Fruit fly (Drosophila melanogaster) whole organism, wandering third instar larva: ENCODE results near the gene CG34452.
A peak's percentile ranks its signal among the peaks of the same experiment; 100 is the strongest.

Experiments used
- Abd-B ChIP-seq: fragments of >200 bp; optimal IDR thresholded peaks from 2 replicates; lab custom pipeline; 2017; ENCODE audit warnings: missing biosample characterization, missing genetic modification characterization
- CG32264 ChIP-seq: fragments of 200-800 bp; sonication (Bioruptor generic); optimal IDR thresholded peaks from 2 replicates; lab custom pipeline; 2016; ENCODE audit warnings: missing biosample characterization, missing genetic modification characterization
- CG9705 ChIP-seq: fragments of 200-800 bp; sonication (Bioruptor generic); optimal IDR thresholded peaks from 2 replicates; lab custom pipeline; 2018; ENCODE audit warnings: missing biosample characterization, mild to moderate bottlenecking, missing genetic modification characterization
- Dfd ChIP-seq: fragments of >200 bp; optimal IDR thresholded peaks from 2 replicates; lab custom pipeline; 2017; ENCODE audit warnings: missing biosample characterization, missing genetic modification characterization
- Dif ChIP-seq: fragments of 200-275, 200-300 bp; sonication (Bioruptor generic); optimal IDR thresholded peaks from 2 replicates; lab custom pipeline; 2018; ENCODE audit warnings: missing biosample characterization, missing genetic modification characterization; ENCODE audit not compliant: partially characterized antibody
- GATAd ChIP-seq: sonication (Bioruptor generic); optimal IDR thresholded peaks from 2 replicates; lab custom pipeline; 2016; ENCODE audit warnings: missing biosample characterization, missing genetic modification characterization
- HLH106 ChIP-seq: fragments of 200-800 bp; optimal IDR thresholded peaks from 3 replicates; lab custom pipeline; 2019; ENCODE audit warnings: missing biosample characterization, mild to moderate bottlenecking, missing genetic modification characterization, moderate library complexity
- Hnf4 ChIP-seq: fragments of 200-800 bp; sonication (Bioruptor generic); optimal IDR thresholded peaks from 2 replicates; lab custom pipeline; 2016; ENCODE audit warnings: missing biosample characterization, mild to moderate bottlenecking, missing genetic modification characterization
- Hr83 ChIP-seq: fragments of 200-300 bp; sonication (Bioruptor generic); optimal IDR thresholded peaks from 2 replicates; lab custom pipeline; 2016; ENCODE audit warnings: missing biosample characterization, mild to moderate bottlenecking, missing genetic modification characterization, moderate library complexity; ENCODE audit not compliant: poor library complexity, severe bottlenecking
- Jra ChIP-seq: sonication (Bioruptor generic); optimal IDR thresholded peaks from 2 replicates; lab custom pipeline; 2016; ENCODE audit warnings: missing biosample characterization, missing genetic modification characterization
- Mio ChIP-seq: sonication (Bioruptor generic); optimal IDR thresholded peaks from 2 replicates; lab custom pipeline; 2016; ENCODE audit warnings: missing biosample characterization, missing genetic modification characterization
- Myc ChIP-seq: fragments of >200 bp; optimal IDR thresholded peaks from 2 replicates; lab custom pipeline; 2017
- N ChIP-seq: fragments of >200 bp; optimal IDR thresholded peaks from 2 replicates; lab custom pipeline; 2018; ENCODE audit warnings: missing biosample characterization, missing external identifiers, missing genetic modification characterization
- OdsH ChIP-seq: fragments of 200-800 bp; sonication (Bioruptor generic); optimal IDR thresholded peaks from 2 replicates; lab custom pipeline; 2016; ENCODE audit warnings: missing biosample characterization, mild to moderate bottlenecking, missing genetic modification characterization
- Sp1 ChIP-seq: fragments of 200-800 bp; sonication (Bioruptor generic); optimal IDR thresholded peaks from 3 replicates; lab custom pipeline; 2019; ENCODE audit warnings: missing biosample characterization, mild to moderate bottlenecking, missing genetic modification characterization, moderate library complexity
- Vsx2 ChIP-seq: fragments of 200-300, 225-300 bp; sonication (Bioruptor generic); optimal IDR thresholded peaks from 2 replicates; lab custom pipeline; 2018; ENCODE audit warnings: missing biosample characterization, missing genetic modification characterization; ENCODE audit not compliant: partially characterized antibody
- dl ChIP-seq, 2 experiments: fragments of 175-275, 200-275 bp in 1 of 2; fragments of 200-275 bp in 1 of 2; sonication (Bioruptor generic); optimal IDR thresholded peaks; lab custom pipeline; 2018; ENCODE audit warnings: mild to moderate bottlenecking in 2 of 2, missing biosample characterization in 2 of 2, missing genetic modification characterization in 2 of 2, moderate library complexity in 2 of 2; ENCODE audit not compliant: partially characterized antibody in 2 of 2, insufficient read depth in 1 of 2
- dmrt93B ChIP-seq: fragments of 200-800 bp; sonication (Bioruptor generic); optimal IDR thresholded peaks from 2 replicates; lab custom pipeline; 2018; ENCODE audit warnings: missing biosample characterization, mild to moderate bottlenecking, missing genetic modification characterization
- ey ChIP-seq: fragments of 200-800 bp; sonication (Bioruptor generic); optimal IDR thresholded peaks from 2 replicates; lab custom pipeline; 2016; ENCODE audit warnings: missing biosample characterization, missing genetic modification characterization
- foxo ChIP-seq, 2 experiments: fragments of 200-800 bp; sonication (Bioruptor generic); optimal IDR thresholded peaks; 2 replicates in 1 of 2; 3 replicates in 1 of 2; lab custom pipeline; 2016 to 2017; ENCODE audit warnings: missing biosample characterization in 2 of 2, missing genetic modification characterization in 2 of 2
- h ChIP-seq: fragments of 200-800 bp; sonication (Bioruptor generic); optimal IDR thresholded peaks from 3 replicates; lab custom pipeline; 2016; ENCODE audit warnings: missing biosample characterization, mild to moderate bottlenecking, missing genetic modification characterization
- jim ChIP-seq: fragments of 175-275, 200-325 bp; sonication (Bioruptor generic); optimal IDR thresholded peaks from 2 replicates; lab custom pipeline; 2016; ENCODE audit warnings: missing biosample characterization, mild to moderate bottlenecking, missing genetic modification characterization
- lola ChIP-seq: fragments of >200 bp; optimal IDR thresholded peaks from 2 replicates; lab custom pipeline; 2017; ENCODE audit warnings: missing biosample characterization, missing genetic modification characterization
- pan ChIP-seq: fragments of >200 bp; optimal IDR thresholded peaks from 2 replicates; lab custom pipeline; 2017
- psq ChIP-seq: fragments of 200-800 bp; sonication (Bioruptor generic); optimal IDR thresholded peaks from 3 replicates; lab custom pipeline; 2017; ENCODE audit warnings: missing biosample characterization, mild to moderate bottlenecking, missing genetic modification characterization, moderate library complexity
- rgr ChIP-seq: fragments of 200-800 bp; sonication (Bioruptor generic); optimal IDR thresholded peaks from 3 replicates; lab custom pipeline; 2016; ENCODE audit warnings: missing biosample characterization, mild to moderate bottlenecking, missing genetic modification characterization
- sage ChIP-seq: fragments of 200-800 bp; sonication (Bioruptor generic); optimal IDR thresholded peaks from 2 replicates; lab custom pipeline; 2016; ENCODE audit warnings: missing biosample characterization, mild to moderate bottlenecking, missing genetic modification characterization
- sv ChIP-seq: fragments of 200-800 bp; sonication (Bioruptor generic); optimal IDR thresholded peaks from 3 replicates; lab custom pipeline; 2016; ENCODE audit warnings: missing biosample characterization, missing genetic modification characterization
- usp ChIP-seq: fragments of >200 bp; optimal IDR thresholded peaks from 2 replicates; lab custom pipeline; 2017; ENCODE audit warnings: missing biosample characterization, missing genetic modification characterization
- woc ChIP-seq: sonication (Bioruptor generic); optimal IDR thresholded peaks from 2 replicates; lab custom pipeline; 2016; ENCODE audit warnings: missing biosample characterization, mild to moderate bottlenecking, missing genetic modification characterization

CG34452 gene

dm6 chr3L:15706199-15706598 lies 18.5 kb upstream of the CG34452 start:
- TF ChIP-seq h (GFP tag; lab: Kevin White, UChicago), result no peak
- TF ChIP-seq sv, result no peak
- TF ChIP-seq Dfd, result no peak
- no peak for TF ChIP-seq sage (GFP tag; lab: Kevin White, UChicago)
- TF ChIP-seq foxo (GFP tag; optimal IDR thresholded peaks at IDR 0.05; lab: Kevin White, UChicago), result no peak
- TF ChIP-seq CG32264 (GFP tag; lab: Kevin White, UChicago), result no peak
- no peak for TF ChIP-seq Abd-B (GFP tag; lab: Kevin White, UChicago)
- no peak for TF ChIP-seq HLH106 (tag; lab: Kevin White, UChicago)
- TF ChIP-seq Myc (lab: Kevin White, UChicago), result no peak
- TF ChIP-seq N (GFP tag; lab: Kevin White, UChicago), result no peak
- no peak for TF ChIP-seq ey

dm6 chr3L:15704250-15704985 lies 16.7 kb upstream of the CG34452 start:
- no peak for TF ChIP-seq CG32264 (GFP tag; lab: Kevin White, UChicago)
- peak; percentile 16 for TF ChIP-seq sv
- no peak for TF ChIP-seq dmrt93B (GFP tag; lab: Kevin White, UChicago)
- TF ChIP-seq psq (GFP tag; lab: Kevin White, UChicago), result peak; percentile 24
- peak; percentile 48 for TF ChIP-seq OdsH (GFP tag; lab: Kevin White, UChicago)
- TF ChIP-seq Sp1 (GFP tag; lab: Kevin White, UChicago), result peak; percentile 7
- TF ChIP-seq HLH106 (tag; lab: Kevin White, UChicago), result no peak
- peak; percentile 2 for TF ChIP-seq h (GFP tag; lab: Kevin White, UChicago)
- peak in 1 of 2 experiments; percentile 18 for TF ChIP-seq foxo (GFP tag; optimal IDR thresholded peaks at IDR 0.05; lab: Kevin White, UChicago)
- TF ChIP-seq pan (lab: Kevin White, UChicago), result no peak
- TF ChIP-seq Jra (GFP tag; lab: Kevin White, UChicago), result no peak
- TF ChIP-seq dl (GFP tag; optimal IDR thresholded peaks at IDR 0.05; lab: Kevin White, UChicago; ENCODE audit: insufficient read depth in 1 of 2, partially characterized antibody in 2 of 2), result no peak
- no peak for TF ChIP-seq N (GFP tag; lab: Kevin White, UChicago)

dm6 chr3L:15703330-15704119 lies 15.8 kb upstream of the CG34452 start:
- no peak for TF ChIP-seq psq (GFP tag; lab: Kevin White, UChicago)
- no peak for TF ChIP-seq OdsH (GFP tag; lab: Kevin White, UChicago)
- TF ChIP-seq Dif (GFP tag; lab: Kevin White, UChicago), result no peak
- TF ChIP-seq GATAd (GFP tag; lab: Kevin White, UChicago), result no peak
- TF ChIP-seq CG9705 (GFP tag; lab: Kevin White, UChicago), result no peak
- no peak for TF ChIP-seq CG32264 (GFP tag; lab: Kevin White, UChicago)
- TF ChIP-seq Hnf4 (GFP tag; lab: Kevin White, UChicago), result no peak
- TF ChIP-seq jim (GFP tag; lab: Kevin White, UChicago), result no peak
- TF ChIP-seq Hr83, result no peak
- no peak for TF ChIP-seq rgr (GFP tag; lab: Kevin White, UChicago)

- TF ChIP-seq OdsH (GFP tag; lab: Kevin White, UChicago) (no peak), Mio (GFP tag; lab: Kevin White, UChicago) (no peak), Jra (GFP tag; lab: Kevin White, UChicago) (no peak), Sp1 (GFP tag; lab: Kevin White, UChicago) (no peak), Vsx2 (no peak), usp (GFP tag; lab: Kevin White, UChicago) (no peak), CG9705 (GFP tag; lab: Kevin White, UChicago) (no peak), Hnf4 (GFP tag; lab: Kevin White, UChicago) (no peak), lola (GFP tag; lab: Kevin White, UChicago) (no peak), Dif (GFP tag; lab: Kevin White, UChicago) (no peak), rgr (GFP tag; lab: Kevin White, UChicago) (no peak), dmrt93B (GFP tag; lab: Kevin White, UChicago) (no peak), Myc (lab: Kevin White, UChicago) (no peak), woc (GFP tag; lab: Kevin White, UChicago) (no peak)
Observed at dm6 chr3L:15702191-15702590, 14.5 kb upstream of the CG34452 start.
